Worm (Caenorhabditis elegans) whole organism, mixed stage, embryonic: Measurements from ENCODE around the gene cat-4.

Source experiments
- M03D4.4 ChIP-seq: sonication (generic microtip); optimal IDR thresholded peaks from 2 replicates; lab custom pipeline; 2017; ENCODE audit warnings: mild to moderate bottlenecking, missing genetic modification characterization, missing compliant biosample characterization
- bed-3 ChIP-seq: fragments of 200-800 bp; sonication (Bioruptor generic); optimal IDR thresholded peaks from 3 replicates; lab custom pipeline; 2018; ENCODE audit warnings: mild to moderate bottlenecking, missing genetic modification characterization, moderate library complexity, missing compliant biosample characterization
- blmp-1 ChIP-seq: fragments of 150-350 bp; optimal IDR thresholded peaks from 2 replicates; lab custom pipeline; 2014; ENCODE audit warnings: missing biosample characterization, missing genetic modification characterization
- ceh-43 ChIP-seq: fragments of 200-800 bp; sonication (Bioruptor generic); optimal IDR thresholded peaks from 2 replicates; lab custom pipeline; 2018; ENCODE audit warnings: mild to moderate bottlenecking, missing genetic modification characterization, moderate library complexity, missing compliant biosample characterization
- ces-1 ChIP-seq: fragments of 150-350 bp; optimal IDR thresholded peaks from 2 replicates; lab custom pipeline; 2014; ENCODE audit warnings: missing biosample characterization, missing genetic modification reagents, missing genetic modification characterization
- cnd-1 ChIP-seq: fragments of 200-800 bp; sonication (Bioruptor generic); optimal IDR thresholded peaks from 2 replicates; lab custom pipeline; 2018; ENCODE audit warnings: mild to moderate bottlenecking, missing genetic modification characterization, missing compliant biosample characterization
- drap-1 ChIP-seq: fragments of 200-800 bp; sonication (Bioruptor generic); optimal IDR thresholded peaks from 3 replicates; lab custom pipeline; 2018; ENCODE audit warnings: mild to moderate bottlenecking, missing genetic modification characterization, missing compliant biosample characterization
- elt-1 ChIP-seq: sonication (generic microtip); optimal IDR thresholded peaks from 2 replicates; lab custom pipeline; 2017; ENCODE audit warnings: missing genetic modification characterization, mild to moderate bottlenecking, missing compliant biosample characterization, antibody characterized with exemption, moderate library complexity, borderline replicate concordance; ENCODE audit not compliant: insufficient read depth
- elt-3 ChIP-seq: fragments of 150-350 bp; optimal IDR thresholded peaks from 2 replicates; lab custom pipeline; 2014; ENCODE audit warnings: missing biosample characterization, missing genetic modification characterization
- flh-1 ChIP-seq: fragments of 200-800 bp; sonication (Bioruptor generic); optimal IDR thresholded peaks from 2 replicates; lab custom pipeline; 2018; ENCODE audit warnings: mild to moderate bottlenecking, missing genetic modification characterization, moderate library complexity, missing compliant biosample characterization
- ham-2 ChIP-seq: fragments of 200-800 bp; sonication (Bioruptor generic); optimal IDR thresholded peaks from 2 replicates; lab custom pipeline; 2018; ENCODE audit warnings: mild to moderate bottlenecking, missing genetic modification characterization, missing compliant biosample characterization
- hlh-1 ChIP-seq: fragments of 150-350 bp; optimal IDR thresholded peaks from 2 replicates; lab custom pipeline; 2014; ENCODE audit warnings: missing biosample characterization, missing genetic modification reagents, missing genetic modification characterization
- lin-13 ChIP-seq: fragments of 150-350 bp; optimal IDR thresholded peaks from 2 replicates; lab custom pipeline; 2014; ENCODE audit warnings: missing biosample characterization, missing genetic modification characterization
- lin-32 ChIP-seq: fragments of 200-800 bp; sonication (Bioruptor generic); optimal IDR thresholded peaks from 2 replicates; lab custom pipeline; 2018; ENCODE audit warnings: mild to moderate bottlenecking, missing genetic modification characterization, missing compliant biosample characterization
- lsy-2 ChIP-seq: fragments of 150-350 bp; optimal IDR thresholded peaks from 2 replicates; lab custom pipeline; 2014; ENCODE audit warnings: missing biosample characterization, missing genetic modification characterization
- mep-1 ChIP-seq: fragments of 150-350 bp; optimal IDR thresholded peaks from 2 replicates; lab custom pipeline; 2017; ENCODE audit warnings: missing biosample characterization, missing genetic modification reagents, missing genetic modification characterization, inconsistent platforms
- mls-2 ChIP-seq: sonication (generic microtip); optimal IDR thresholded peaks from 2 replicates; lab custom pipeline; 2016; ENCODE audit warnings: mild to moderate bottlenecking, missing genetic modification characterization, moderate library complexity, missing compliant biosample characterization
- nhr-12 ChIP-seq: fragments of 150-350 bp; optimal IDR thresholded peaks from 2 replicates; lab custom pipeline; 2014; ENCODE audit warnings: missing biosample characterization, missing genetic modification characterization
- nhr-2 ChIP-seq: fragments of 150-350 bp; optimal IDR thresholded peaks from 2 replicates; lab custom pipeline; 2014; ENCODE audit warnings: missing biosample characterization, missing genetic modification characterization
- nhr-237 ChIP-seq: fragments of 150-350 bp; optimal IDR thresholded peaks from 2 replicates; lab custom pipeline; 2014; ENCODE audit warnings: missing biosample characterization, missing genetic modification characterization
- nhr-76 ChIP-seq: sonication (generic microtip); optimal IDR thresholded peaks from 2 replicates; lab custom pipeline; 2017; ENCODE audit warnings: missing biosample characterization, missing genetic modification characterization
- pha-4 ChIP-seq: fragments of 150-350 bp; optimal IDR thresholded peaks from 2 replicates; lab custom pipeline; 2018; ENCODE audit warnings: missing biosample characterization, missing genetic modification reagents, missing genetic modification characterization
- sem-2 ChIP-seq: fragments of 200-800 bp; sonication (Bioruptor generic); optimal IDR thresholded peaks from 2 replicates; lab custom pipeline; 2018; ENCODE audit warnings: mild to moderate bottlenecking, missing genetic modification characterization, missing compliant biosample characterization
- snpc-4 ChIP-seq: fragments of 150-350 bp; optimal IDR thresholded peaks from 2 replicates; lab custom pipeline; 2014; ENCODE audit warnings: missing biosample characterization, missing genetic modification characterization
- sptf-1 ChIP-seq: sonication (generic microtip); optimal IDR thresholded peaks from 2 replicates; lab custom pipeline; 2017; ENCODE audit warnings: mild to moderate bottlenecking, missing genetic modification characterization, moderate library complexity, missing compliant biosample characterization
- tbx-8 ChIP-seq: fragments of 200-800 bp; sonication (Bioruptor generic); optimal IDR thresholded peaks from 2 replicates; lab custom pipeline; 2018; ENCODE audit warnings: mild to moderate bottlenecking, missing genetic modification characterization, moderate library complexity, missing compliant biosample characterization
- unc-62 ChIP-seq: fragments of 150-350 bp; optimal IDR thresholded peaks from 2 replicates; lab custom pipeline; 2014; ENCODE audit warnings: missing biosample characterization, missing genetic modification reagents, missing genetic modification characterization
- zip-8 ChIP-seq: fragments of 150-350 bp; optimal IDR thresholded peaks from 2 replicates; lab custom pipeline; 2014; ENCODE audit warnings: missing biosample characterization, missing genetic modification characterization
- ztf-11 ChIP-seq: fragments of 150-350 bp; optimal IDR thresholded peaks from 2 replicates; lab custom pipeline; 2014; ENCODE audit warnings: missing biosample characterization, missing genetic modification characterization

The cat-4 gene

DNA sequence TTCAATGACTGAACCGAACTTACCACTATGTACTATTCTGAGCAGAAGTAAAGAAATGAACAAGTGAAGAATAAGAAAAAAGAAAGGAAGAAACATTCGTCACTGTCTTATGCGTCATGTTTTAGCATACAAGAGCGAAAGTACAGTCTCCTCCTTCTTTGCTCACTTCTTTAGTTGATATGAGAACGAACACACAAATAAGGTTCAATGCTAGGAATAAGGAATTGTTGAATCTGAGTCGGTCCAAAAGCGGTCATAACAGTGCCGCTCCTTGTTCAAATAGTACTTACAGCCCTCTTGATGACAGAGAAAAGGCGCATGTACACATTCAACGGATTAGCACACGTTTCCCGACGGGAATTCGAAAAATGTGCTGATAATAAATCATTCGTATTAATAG lies 25.6 kb upstream of the cat-4 start, which contains the start of gene F25D1.8:
Gene F25D1.8 (plus strand): TSS at position 301 of the 400 bp plus-strand sequence.
- TF ChIP-seq nhr-76 (tag; lab: Kevin White, UChicago) (no peak), sptf-1 (tag; lab: Kevin White, UChicago) (no peak), ztf-11 (no peak), cnd-1 (tag; lab: Kevin White, UChicago) (no peak), sem-2 (GFP tag; lab: Kevin White, UChicago) (no peak), nhr-237 (tag; lab: Kevin White, UChicago) (no peak), pha-4 (tag; lab: Kevin White, UChicago) (no peak), nhr-2 (tag; lab: Kevin White, UChicago) (no peak), elt-1 (tag; lab: Kevin White, UChicago) (no peak), zip-8 (tag; lab: Kevin White, UChicago) (no peak), mep-1 (tag; lab: Kevin White, UChicago) (no peak), blmp-1 (tag; lab: Kevin White, UChicago) (no peak), drap-1 (no peak)

DNA sequence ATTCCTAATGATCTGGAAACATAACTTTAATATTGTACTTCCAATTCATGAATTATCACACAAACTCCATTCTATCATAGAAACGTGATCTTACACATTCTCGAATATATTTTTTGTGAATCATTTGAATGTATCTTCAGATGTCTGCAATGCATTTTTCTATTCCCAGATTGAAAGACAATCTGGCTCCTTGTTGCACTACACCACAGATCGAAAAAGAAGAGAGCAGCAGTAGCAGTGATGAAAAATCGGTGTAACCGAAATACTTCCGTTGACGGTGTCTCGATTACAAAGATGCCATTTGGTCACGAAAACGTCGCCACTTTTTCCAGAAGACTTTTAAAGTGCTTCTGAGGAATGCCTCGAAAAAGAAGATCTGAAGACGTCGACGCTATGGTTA lies 24.7 kb upstream of the cat-4 start, which contains the start of gene degt-1:
Gene degt-1 (plus strand): TSS at position 301 of the 400 bp plus-strand sequence.
- TF ChIP-seq bed-3 (GFP tag; lab: Kevin White, UChicago) (no peak), ces-1 (GFP tag; lab: Kevin White, UChicago) (no peak), tbx-8 (GFP tag; lab: Kevin White, UChicago) (no peak), M03D4.4 (no peak), elt-3 (tag; lab: Kevin White, UChicago) (no peak), snpc-4 (tag; lab: Kevin White, UChicago) (no peak), nhr-237 (tag; lab: Kevin White, UChicago) (no peak), sptf-1 (tag; lab: Kevin White, UChicago) (no peak), nhr-12 (tag; lab: Kevin White, UChicago) (no peak)

DNA sequence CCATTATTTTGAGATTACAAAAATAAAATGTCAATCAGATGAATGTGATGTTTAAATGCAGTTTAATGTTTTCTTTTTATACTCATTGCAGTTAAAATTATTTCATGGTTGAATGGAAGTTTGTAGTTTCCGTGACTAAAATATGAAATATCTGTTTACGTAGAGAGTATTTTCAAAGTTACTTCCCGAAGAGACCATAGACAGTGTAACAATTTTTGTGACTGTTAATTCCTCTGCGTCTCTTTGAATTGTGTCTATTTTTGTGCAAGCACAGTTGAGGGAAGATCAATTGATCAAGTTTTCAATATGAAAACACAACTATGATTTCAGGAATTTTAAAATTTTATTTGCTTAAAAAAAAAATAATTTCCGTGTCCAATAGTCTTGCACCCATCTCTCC lies 17.9 kb upstream of the cat-4 start, which contains the start of gene F25D1.5:
Gene F25D1.5 (minus strand): TSS at position 35 of the 400 bp plus-strand sequence.
- TF ChIP-seq flh-1 (GFP tag; lab: Kevin White, UChicago) (no peak), snpc-4 (tag; lab: Kevin White, UChicago) (no peak), tbx-8 (GFP tag; lab: Kevin White, UChicago) (no peak), nhr-237 (tag; lab: Kevin White, UChicago) (no peak), ceh-43 (GFP tag; lab: Kevin White, UChicago) (no peak), M03D4.4 (no peak), ces-1 (GFP tag; lab: Kevin White, UChicago) (no peak), sem-2 (GFP tag; lab: Kevin White, UChicago) (no peak), bed-3 (GFP tag; lab: Kevin White, UChicago) (no peak), lsy-2 (tag; lab: Kevin White, UChicago) (no peak), hlh-1 (no peak), nhr-2 (tag; lab: Kevin White, UChicago) (no peak), mls-2 (tag; lab: Kevin White, UChicago) (no peak), unc-62 (no peak), blmp-1 (tag; lab: Kevin White, UChicago) (no peak), lin-32 (GFP tag; lab: Kevin White, UChicago) (no peak)

DNA sequence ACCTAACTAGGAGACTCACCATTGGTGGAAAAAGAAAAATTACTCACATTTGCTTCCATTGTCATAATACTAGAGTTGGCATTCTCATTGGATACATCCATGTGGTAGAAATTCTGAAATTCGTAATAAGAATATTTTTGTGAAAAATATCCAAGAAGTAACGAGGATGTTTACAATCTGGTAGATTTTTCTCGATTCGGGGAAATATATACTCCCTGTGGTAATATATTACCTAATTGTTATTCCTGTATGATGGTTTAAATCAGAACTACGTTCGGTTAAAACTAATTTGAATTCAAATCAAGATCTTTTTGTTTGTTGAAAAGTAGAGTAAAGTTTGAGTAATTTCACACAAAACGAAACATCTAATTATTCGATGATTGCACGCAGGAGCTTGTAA lies 15.7 kb upstream of the cat-4 start, which contains the start of gene srd-34:
Gene srd-34 (minus strand): TSS at position 101 of the 400 bp plus-strand sequence.
- TF ChIP-seq lin-13 (tag; lab: Kevin White, UChicago) (no peak), ham-2 (GFP tag; lab: Kevin White, UChicago) (no peak), blmp-1 (tag; lab: Kevin White, UChicago) (no peak)

DNA sequence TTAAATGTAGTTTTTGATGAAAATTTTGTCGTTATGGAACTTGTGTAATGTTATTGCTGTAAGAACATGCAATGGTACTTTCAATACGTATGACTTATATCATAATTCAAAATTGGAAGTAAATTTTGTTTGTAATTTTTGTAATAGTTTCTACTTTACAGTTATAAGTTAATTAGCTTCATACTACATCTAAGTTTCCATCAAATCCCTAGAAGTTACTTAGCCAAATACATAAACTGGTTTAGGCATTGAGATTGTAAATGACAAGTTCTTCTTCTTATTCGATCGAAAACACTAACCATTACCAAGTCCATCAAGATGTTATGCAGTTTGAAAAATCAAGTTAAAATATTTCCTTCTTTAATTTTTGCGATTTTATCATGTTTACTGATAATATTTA lies 15.0 kb upstream of the cat-4 start, which contains the start of gene F32G8.2:
Gene F32G8.2 (plus strand): TSS at position 301 of the 400 bp plus-strand sequence.
- TF ChIP-seq elt-1 (tag; lab: Kevin White, UChicago), result no peak
- TF ChIP-seq bed-3 (GFP tag; lab: Kevin White, UChicago), result no peak
- TF ChIP-seq tbx-8 (GFP tag; lab: Kevin White, UChicago), result no peak
- TF ChIP-seq ces-1 (GFP tag; lab: Kevin White, UChicago), result no peak
- TF ChIP-seq M03D4.4, result no peak
- TF ChIP-seq mls-2 (tag; lab: Kevin White, UChicago), result no peak
- TF ChIP-seq sem-2 (GFP tag; lab: Kevin White, UChicago), result no peak
- TF ChIP-seq nhr-2 (tag; lab: Kevin White, UChicago), result no peak
- TF ChIP-seq, all 35 proteins: peak for 0
